Worm (Caenorhabditis elegans): ENCODE measurements around the gene pha-1.

Gene pha-1

DNA sequence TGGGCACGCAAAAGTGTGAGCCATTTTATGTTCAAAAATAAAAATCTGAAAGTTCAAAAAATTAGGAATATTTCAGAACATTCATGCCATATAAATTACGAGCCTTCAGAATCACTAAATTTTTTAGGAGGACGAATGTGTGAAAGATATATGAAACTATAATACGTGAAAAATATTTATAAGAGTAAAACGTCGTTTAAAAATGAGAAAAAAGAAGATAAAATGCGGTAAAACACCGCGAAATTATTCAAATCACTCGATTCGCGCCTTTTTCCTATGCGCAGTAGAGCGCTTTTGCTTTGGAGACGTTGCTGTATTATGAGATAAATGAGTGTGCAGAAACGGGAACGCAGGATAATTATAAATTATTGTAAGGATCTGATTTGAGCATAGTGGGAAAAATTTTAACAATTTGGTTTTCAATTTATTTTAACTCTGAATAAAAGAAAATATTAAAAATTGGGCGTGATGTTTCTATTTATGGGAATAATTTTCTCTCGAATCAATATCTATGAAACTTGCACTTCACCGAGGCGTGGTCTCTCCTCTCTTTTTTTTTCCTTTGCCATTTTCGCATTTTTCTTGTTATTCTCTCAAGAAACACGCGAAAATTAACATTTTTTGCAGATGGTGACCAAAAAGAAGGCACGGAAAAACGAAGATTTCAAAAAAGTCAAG lies 12.3 kb upstream of the pha-1 start, which contains the start of the genes sup-35 and Y48A6C.4 (continued):
- peak; percentile 97 for TF ChIP-seq zip-5 (tag; optimal IDR thresholded peaks at IDR 0.05)
- no peak for TF ChIP-seq hlh-13 (GFP tag; optimal IDR thresholded peaks at IDR 0.05)
- TF ChIP-seq pax-1 (tag; optimal IDR thresholded peaks at IDR 0.05): peak; percentile 43
- TF ChIP-seq ceh-22 (tag; optimal IDR thresholded peaks at IDR 0.05): no peak
- peak; percentile 74 for TF ChIP-seq ceh-18 (tag; optimal IDR thresholded peaks at IDR 0.05)
- no peak for TF ChIP-seq sox-2 (GFP tag; IDR thresholded peaks at IDR 0.05)
- peak; percentile 95 for TF ChIP-seq C08G9.2 (tag; optimal IDR thresholded peaks at IDR 0.05)
- peak; percentile 72 for TF ChIP-seq pha-2 (tag; optimal IDR thresholded peaks at IDR 0.05)
- TF ChIP-seq elt-2 (tag; optimal IDR thresholded peaks at IDR 0.05): peak; percentile 95
- peak; percentile 83 for TF ChIP-seq unc-86 (tag; optimal IDR thresholded peaks at IDR 0.05)
- peak; percentile 88 for TF ChIP-seq mec-3 (tag; optimal IDR thresholded peaks at IDR 0.05; ENCODE audit: borderline replicate concordance)
- TF ChIP-seq fax-1 (tag; optimal IDR thresholded peaks at IDR 0.05): peak; percentile 93
- peak; percentile 58 for TF ChIP-seq ceh-19 (GFP tag; optimal IDR thresholded peaks at IDR 0.05)
- peak; percentile 86 for TF ChIP-seq pqm-1 (tag; optimal IDR thresholded peaks at IDR 0.05)
- TF ChIP-seq ets-4 (tag; optimal IDR thresholded peaks at IDR 0.05): peak; percentile 97
- TF ChIP-seq hlh-30 (tag; optimal IDR thresholded peaks at IDR 0.05; ENCODE audit: insufficient read depth): no peak
- peak; percentile 85 for TF ChIP-seq ceh-34 (tag; optimal IDR thresholded peaks at IDR 0.05)
- no peak for TF ChIP-seq ceh-6 (GFP tag; optimal IDR thresholded peaks at IDR 0.05)
- TF ChIP-seq sox-4 (tag; optimal IDR thresholded peaks at IDR 0.05): no peak
- no peak for TF ChIP-seq dve-1 (tag; optimal IDR thresholded peaks at IDR 0.05)
- peak; percentile 13 for TF ChIP-seq madf-2 (tag; optimal IDR thresholded peaks at IDR 0.05)
- TF ChIP-seq C38D4.7 (GFP tag; optimal IDR thresholded peaks at IDR 0.05): peak; percentile 55
- TF ChIP-seq dmd-4 (tag; optimal IDR thresholded peaks at IDR 0.05; ENCODE audit: borderline replicate concordance): peak; percentile 40
- peak; percentile 93 for TF ChIP-seq unc-42 (tag; optimal IDR thresholded peaks at IDR 0.05)
- peak; percentile 98 for TF ChIP-seq tbx-7 (tag; optimal IDR thresholded peaks at IDR 0.05)
- TF ChIP-seq pros-1 (tag; optimal IDR thresholded peaks at IDR 0.05): no peak
- peak; percentile 98 for TF ChIP-seq ceh-2 (tag; optimal IDR thresholded peaks at IDR 0.05)
- peak; percentile 89 for TF ChIP-seq F13H6.1 (tag; optimal IDR thresholded peaks at IDR 0.05)
- peak; percentile 11 for TF ChIP-seq unc-55 (GFP tag; optimal IDR thresholded peaks at IDR 0.05)
- peak; percentile 28 for TF ChIP-seq hlh-6 (tag; optimal IDR thresholded peaks at IDR 0.05)
- peak; percentile 95 for TF ChIP-seq hlh-8 (tag; optimal IDR thresholded peaks at IDR 0.05)
- TF ChIP-seq lin-11 (tag; optimal IDR thresholded peaks at IDR 0.05): no peak
- TF ChIP-seq syd-9 (tag; optimal IDR thresholded peaks at IDR 0.05): peak; percentile 30
- no peak for TF ChIP-seq gmeb-2 (tag; optimal IDR thresholded peaks at IDR 0.05)
- peak; percentile 47 for TF ChIP-seq K02D7.2 (tag; optimal IDR thresholded peaks at IDR 0.05)
- peak; percentile 19 for TF ChIP-seq sdc-2 (tag; optimal IDR thresholded peaks at IDR 0.05)
- no peak for TF ChIP-seq ceh-24 (tag; optimal IDR thresholded peaks at IDR 0.05)
- peak; percentile 59 for TF ChIP-seq ttx-3 (tag; optimal IDR thresholded peaks at IDR 0.05)
- peak; percentile 96 for TF ChIP-seq ahr-1 (tag; optimal IDR thresholded peaks at IDR 0.05)
- TF ChIP-seq eyg-1 (tag; optimal IDR thresholded peaks at IDR 0.05): peak; percentile 79

DNA sequence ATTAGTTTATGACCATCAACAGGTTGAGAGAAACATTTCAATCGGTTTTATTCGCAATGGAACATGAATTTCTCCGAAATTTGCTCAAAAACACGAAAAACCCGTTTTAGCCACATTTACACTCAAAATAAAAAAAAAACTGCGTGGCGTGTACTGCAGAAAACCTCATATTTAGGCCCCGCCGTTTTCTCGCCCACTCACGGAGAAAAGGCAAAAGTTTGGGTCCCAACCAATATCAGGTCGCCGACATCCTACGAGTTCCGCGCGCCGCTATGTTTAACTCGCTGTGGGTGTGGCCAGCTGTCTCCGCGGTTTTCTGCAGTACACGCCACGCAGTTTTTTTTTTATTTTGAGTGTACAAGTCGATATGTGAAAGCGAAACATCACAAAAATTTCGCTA lies 7.7 kb upstream of the pha-1 start:
- no peak for TF ChIP-seq gmeb-2 (tag; optimal IDR thresholded peaks at IDR 0.05)
- TF ChIP-seq hlh-30 (tag; optimal IDR thresholded peaks at IDR 0.05; ENCODE audit: insufficient read depth): no peak
- TF ChIP-seq unc-86 (tag; optimal IDR thresholded peaks at IDR 0.05): no peak
- no peak for TF ChIP-seq ceh-14 (tag; optimal IDR thresholded peaks at IDR 0.05)
- no peak for TF ChIP-seq unc-3 (GFP tag; conservative IDR thresholded peaks at IDR 0.05)
- no peak for TF ChIP-seq unc-3 (tag; optimal IDR thresholded peaks at IDR 0.05)
- TF ChIP-seq pqm-1 (tag; optimal IDR thresholded peaks at IDR 0.05): no peak
- TF ChIP-seq K02D7.2 (tag; optimal IDR thresholded peaks at IDR 0.05): no peak

Measured in whole organism, late embryonic.